Fruit fly (Drosophila melanogaster) Kc167 (cell line): Measurements from ENCODE around the gene Wdr92.

ENCODE experiments used
- Myc ChIP-seq: fragments of >200 bp; optimal IDR thresholded peaks from 2 replicates; lab custom pipeline; 2017; ENCODE audit warnings: missing external identifiers
- Sin3A ChIP-seq: fragments of >200 bp; optimal IDR thresholded peaks from 2 replicates; lab custom pipeline; 2018; ENCODE audit warnings: missing external identifiers
- insv ChIP-seq: fragments of >200 bp; optimal IDR thresholded peaks from 3 replicates; lab custom pipeline; 2018; ENCODE audit warnings: missing external identifiers
- psq ChIP-seq: fragments of >200 bp; optimal IDR thresholded peaks from 2 replicates; lab custom pipeline; 2017; ENCODE audit warnings: missing external identifiers
- ttk ChIP-seq: sonication (Bioruptor generic); optimal IDR thresholded peaks from 2 replicates; lab custom pipeline; 2017; ENCODE audit warnings: missing external identifiers

DNA sequence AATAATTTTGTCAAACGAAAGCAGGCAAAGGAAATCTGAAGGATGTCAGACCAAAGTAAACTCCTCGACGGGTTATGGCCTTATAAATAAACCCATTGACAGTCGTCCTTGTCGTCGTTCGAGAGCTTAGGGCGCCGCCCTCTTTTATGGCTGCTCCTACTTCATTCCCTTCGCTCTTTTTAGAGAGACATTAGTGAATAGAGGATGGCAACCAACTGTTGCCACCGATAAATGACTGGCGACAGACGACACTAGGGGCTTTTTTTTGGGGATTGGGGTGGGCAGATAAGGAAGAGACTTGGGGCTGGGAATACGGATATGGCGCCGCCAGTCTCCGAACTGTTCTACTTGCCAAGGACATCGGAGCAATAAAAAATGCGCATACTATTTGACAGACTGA lies 34.5 kb downstream of the Wdr92 start:
- TF ChIP-seq psq (lab: Kevin White, UChicago) (no peak), Myc (lab: Kevin White, UChicago) (no peak), Sin3A (lab: Kevin White, UChicago) (no peak), insv (lab: Kevin White, UChicago) (no peak), ttk (lab: Kevin White, UChicago) (no peak)
